Worm (Caenorhabditis elegans): ENCODE measurements around the gene T03D8.6.

T03D8.6 gene

ce11 chrV:20845524-20846208 is 25.5 kb upstream of the T03D8.6 start, which contains the start of the genes F31D4.2 and fkb-6 (continued):
- TF ChIP-seq zag-1 (tag; optimal IDR thresholded peaks at IDR 0.05): peak; percentile 25
- no peak for TF ChIP-seq nhr-77 (tag; optimal IDR thresholded peaks at IDR 0.05)
- TF ChIP-seq alr-1 (tag; optimal IDR thresholded peaks at IDR 0.05): no peak
- TF ChIP-seq nhr-11 (tag; optimal IDR thresholded peaks at IDR 0.05): no peak
- peak; percentile 81 for TF ChIP-seq ama-1 (optimal IDR thresholded peaks at IDR 0.05)
- no peak for TF ChIP-seq dmd-4 (tag; optimal IDR thresholded peaks at IDR 0.05)
- TF ChIP-seq aly-2 (tag; optimal IDR thresholded peaks at IDR 0.05): no peak
- TF ChIP-seq sem-4 (tag; optimal IDR thresholded peaks at IDR 0.05): peak; percentile 1
- no peak for TF ChIP-seq nhr-12 (tag; optimal IDR thresholded peaks at IDR 0.05)
- no peak for TF ChIP-seq unc-62 (GFP tag; optimal IDR thresholded peaks at IDR 0.05)
- no peak for TF ChIP-seq mdl-1 (tag; optimal IDR thresholded peaks at IDR 0.05)
- no peak for TF ChIP-seq nhr-237 (tag; optimal IDR thresholded peaks at IDR 0.05)
- TF ChIP-seq nhr-129 (tag; optimal IDR thresholded peaks at IDR 0.05): peak; percentile 83
- TF ChIP-seq ztf-1 (GFP tag; conservative IDR thresholded peaks at IDR 0.05): no peak
- peak; percentile 56 for TF ChIP-seq snpc-4 (tag; optimal IDR thresholded peaks at IDR 0.05)
- TF ChIP-seq nhr-21 (tag; optimal IDR thresholded peaks at IDR 0.05): peak; percentile 21
- TF ChIP-seq unc-55 (GFP tag; optimal IDR thresholded peaks at IDR 0.05): peak; percentile 92
- peak; percentile 22 for TF ChIP-seq nhr-25 (tag; optimal IDR thresholded peaks at IDR 0.05)
- peak; percentile 75 for TF ChIP-seq sma-3 (GFP tag; optimal IDR thresholded peaks at IDR 0.05)

- TF ChIP-seq fos-1 (tag; optimal IDR thresholded peaks at IDR 0.05): no peak
- TF ChIP-seq ztf-11 (tag; optimal IDR thresholded peaks at IDR 0.05): no peak
- TF ChIP-seq ZK546.5 (tag; optimal IDR thresholded peaks at IDR 0.05): no peak
- no peak for TF ChIP-seq nhr-129 (tag; optimal IDR thresholded peaks at IDR 0.05)
- TF ChIP-seq R02D3.7 (tag; optimal IDR thresholded peaks at IDR 0.05): no peak
- no peak for TF ChIP-seq skn-1 (tag; optimal IDR thresholded peaks at IDR 0.05)
- TF ChIP-seq nhr-6 (tag; optimal IDR thresholded peaks at IDR 0.05): no peak
Observed at ce11 chrV:20841484-20841883, 21.4 kb upstream of the T03D8.6 start.

ce11 chrV:20838565-20838964 is 18.4 kb upstream of the T03D8.6 start, which contains the start of gene exos-7:
exos-7 (plus strand) TSS chrV:20838865.
- TF ChIP-seq lin-13 (GFP tag; optimal IDR thresholded peaks at IDR 0.05): no peak

- TF ChIP-seq unc-55 (GFP tag; optimal IDR thresholded peaks at IDR 0.05) (peak; percentile 8), nhr-25 (tag; optimal IDR thresholded peaks at IDR 0.05) (peak; percentile 4), C34F6.9 (tag; optimal IDR thresholded peaks at IDR 0.05) (peak; percentile 54), nhr-77 (tag; optimal IDR thresholded peaks at IDR 0.05) (no peak), Y55F3AM.14 (GFP tag; optimal IDR thresholded peaks at IDR 0.05) (no peak), lsy-2 (tag; optimal IDR thresholded peaks at IDR 0.05) (peak in 1 of 2 experiments; percentile 42), R02D3.7 (tag; optimal IDR thresholded peaks at IDR 0.05) (no peak), sem-4 (tag; optimal IDR thresholded peaks at IDR 0.05) (no peak)
Observed at ce11 chrV:20837765-20838164, 17.6 kb upstream of the T03D8.6 start, which contains the start of gene mrps-12. mrps-12 (plus strand) TSS chrV:20838080.

ce11 chrV:20832554-20832963 is 12.4 kb upstream of the T03D8.6 start:
- TF ChIP-seq sem-4 (tag; optimal IDR thresholded peaks at IDR 0.05) (no peak), C34F6.9 (tag; optimal IDR thresholded peaks at IDR 0.05) (no peak), lsy-2 (tag; optimal IDR thresholded peaks at IDR 0.05) (peak in 1 of 2 experiments; percentile 35), nhr-77 (tag; optimal IDR thresholded peaks at IDR 0.05) (no peak), F13H6.1 (tag; optimal IDR thresholded peaks at IDR 0.05) (no peak), nhr-11 (tag; optimal IDR thresholded peaks at IDR 0.05) (no peak), elt-1 (tag; optimal IDR thresholded peaks at IDR 0.05) (no peak), lin-11 (tag; optimal IDR thresholded peaks at IDR 0.05) (no peak), unc-55 (GFP tag; optimal IDR thresholded peaks at IDR 0.05) (peak; percentile 74), ZK546.5 (tag; optimal IDR thresholded peaks at IDR 0.05) (no peak), nhr-21 (tag; optimal IDR thresholded peaks at IDR 0.05) (no peak), sma-9 (GFP tag; optimal IDR thresholded peaks at IDR 0.05) (peak; percentile 1), sma-9 (tag; optimal IDR thresholded peaks at IDR 0.05) (no peak)
